Fruit fly (Drosophila melanogaster) whole organism, prepupa: ENCODE measurements around the gene CG10164.

ENCODE experiments used
- CG10631 ChIP-seq: fragments of 200-800 bp; sonication (Bioruptor generic); optimal IDR thresholded peaks from 2 replicates; lab custom pipeline; 2016; ENCODE audit warnings: missing biosample characterization, missing genetic modification characterization
- CG1621 ChIP-seq: fragments of 200-800 bp; sonication (Bioruptor generic); optimal IDR thresholded peaks from 3 replicates; lab custom pipeline; 2018; ENCODE audit warnings: missing biosample characterization, mild to moderate bottlenecking, missing genetic modification characterization
- CG9139 ChIP-seq: fragments of 200-800 bp; sonication (Bioruptor generic); optimal IDR thresholded peaks from 3 replicates; lab custom pipeline; 2017; ENCODE audit warnings: missing biosample characterization, mild to moderate bottlenecking, missing genetic modification characterization
- Met ChIP-seq: fragments of 200-800 bp; sonication (Bioruptor generic); optimal IDR thresholded peaks from 3 replicates; lab custom pipeline; 2016; ENCODE audit warnings: missing biosample characterization, missing genetic modification characterization
- Sox15 ChIP-seq: fragments of 200-800 bp; sonication (Bioruptor generic); optimal IDR thresholded peaks from 3 replicates; lab custom pipeline; 2016; ENCODE audit warnings: missing biosample characterization, missing genetic modification characterization

DNA sequence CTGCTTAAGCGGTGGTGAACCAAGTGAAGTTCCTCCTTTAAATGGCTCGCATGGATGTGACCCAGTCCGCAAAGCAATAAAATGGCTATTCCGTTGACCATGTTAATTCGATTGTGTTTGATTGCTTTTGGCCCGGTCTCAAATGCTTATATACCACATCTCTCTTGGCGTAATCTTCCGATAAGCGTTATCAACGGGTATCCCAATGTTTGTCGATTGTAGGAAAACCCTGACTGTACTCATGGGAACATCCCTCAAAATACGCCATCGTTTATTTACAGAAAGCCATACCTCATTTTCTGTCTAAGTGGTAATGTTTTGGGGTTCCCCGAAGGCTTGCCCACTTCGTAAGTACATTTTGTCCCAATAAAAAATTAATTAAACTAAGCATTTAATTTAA is 42.2 kb upstream of the CG10164 start, which contains the start of gene CG10183:
- no peak for TF ChIP-seq CG10631 (GFP tag; lab: Kevin White, UChicago)
- no peak for TF ChIP-seq Sox15 (GFP tag; lab: Kevin White, UChicago)
- no peak for TF ChIP-seq Met (GFP tag; lab: Kevin White, UChicago)
- no peak for TF ChIP-seq CG1621 (tag; lab: Kevin White, UChicago)
- TF ChIP-seq CG9139 (GFP tag; lab: Kevin White, UChicago): no peak
